Fruit fly (Drosophila melanogaster): ENCODE measurements around the gene Bub1.

dm6 chr2L:5328829-5329499 lies 50.3 kb downstream of the Bub1 start, which contains the start of gene CG14022:
- no peak for TF ChIP-seq tai (GFP tag; optimal IDR thresholded peaks at IDR 0.05)
- no peak for TF ChIP-seq rgr (GFP tag; optimal IDR thresholded peaks at IDR 0.05)
- no peak for TF ChIP-seq sage (GFP tag; optimal IDR thresholded peaks at IDR 0.05)
- no peak for TF ChIP-seq Hr83 (GFP tag; optimal IDR thresholded peaks at IDR 0.05; ENCODE audit: poor library complexity, severe bottlenecking)
